Worm (Caenorhabditis elegans) whole organism, early embryonic: ENCODE measurements around the gene rap-1.

Source experiments
- B0310.2 ChIP-seq: sonication (generic microtip); optimal IDR thresholded peaks from 2 replicates; lab custom pipeline; 2016; ENCODE audit warnings: mild to moderate bottlenecking, missing genetic modification characterization, missing compliant biosample characterization
- F13C5.2 ChIP-seq: sonication (generic microtip); optimal IDR thresholded peaks from 2 replicates; lab custom pipeline; 2017; ENCODE audit warnings: mild to moderate bottlenecking, missing genetic modification characterization, inconsistent platforms, missing compliant biosample characterization
- aly-1 ChIP-seq: sonication (generic microtip); optimal IDR thresholded peaks from 2 replicates; lab custom pipeline; 2016; ENCODE audit warnings: missing genetic modification characterization, missing compliant biosample characterization
- ama-1 ChIP-seq: fragments of 150-350 bp; optimal IDR thresholded peaks from 2 replicates; lab custom pipeline; 2014
- ets-7 ChIP-seq: sonication (generic microtip); optimal IDR thresholded peaks from 2 replicates; lab custom pipeline; 2016; ENCODE audit warnings: missing genotype, missing genetic modification characterization, missing compliant biosample characterization
- flt-1 ChIP-seq: fragments of 200-800 bp; sonication (Bioruptor generic); IDR thresholded peaks from 2 replicates; pipeline ENCODE4 v1.3.6; 2022; ENCODE audit warnings: missing genetic modification characterization, missing compliant biosample characterization
- hmbx-1 ChIP-seq: sonication (generic microtip); optimal IDR thresholded peaks from 2 replicates; lab custom pipeline; 2016; ENCODE audit warnings: mild to moderate bottlenecking, missing genetic modification characterization, missing compliant biosample characterization
- hmg-4 ChIP-seq: fragments of 200-800 bp; sonication (Bioruptor generic); optimal IDR thresholded peaks from 2 replicates; lab custom pipeline; 2018; ENCODE audit warnings: mild to moderate bottlenecking, missing genetic modification characterization, missing compliant biosample characterization
- hnd-1 ChIP-seq: sonication (generic microtip); optimal IDR thresholded peaks from 2 replicates; lab custom pipeline; 2016; ENCODE audit warnings: missing genetic modification characterization, missing compliant biosample characterization
- pes-1 ChIP-seq: fragments of 200-800 bp; sonication (Bioruptor generic); IDR thresholded peaks from 2 replicates; pipeline ENCODE4 v1.3.6; 2022; ENCODE audit warnings: missing genetic modification reagents, missing genetic modification characterization, missing compliant biosample characterization
- scrt-1 ChIP-seq: fragments of 200-800 bp; sonication (Bioruptor generic); IDR thresholded peaks from 2 replicates; pipeline ENCODE4 v1.3.6; 2022; ENCODE audit warnings: missing genetic modification characterization, missing compliant biosample characterization
- sea-1 ChIP-seq: fragments of 200-800 bp; sonication (Bioruptor generic); conservative IDR thresholded peaks from 2 replicates; pipeline ENCODE4 v1.3.6; 2022; ENCODE audit warnings: missing genetic modification characterization, missing compliant biosample characterization
- tbx-11 ChIP-seq: fragments of 200-800 bp; sonication (Bioruptor generic); IDR thresholded peaks from 2 replicates; pipeline ENCODE4 v1.3.6; 2022; ENCODE audit warnings: missing genetic modification characterization, missing compliant biosample characterization

ce11 chrIV:8892558-8892957, 26.1 kb downstream of the rap-1 start, which contains the start of gene C27B7.2:
- no peak for TF ChIP-seq ama-1 (lab: Kevin White, UChicago)
- no peak for TF ChIP-seq pes-1 (GFP tag; lab: Robert Waterston, UW)
- no peak for TF ChIP-seq F13C5.2
- no peak for TF ChIP-seq sea-1 (GFP tag; lab: Robert Waterston, UW)
- TF ChIP-seq tbx-11 (GFP tag; lab: Robert Waterston, UW), result no peak
- no peak for TF ChIP-seq flt-1 (GFP tag; lab: Robert Waterston, UW)
- no peak for TF ChIP-seq aly-1
- TF ChIP-seq hmg-4, result no peak
- TF ChIP-seq ets-7 (tag; lab: Kevin White, UChicago), result no peak
- TF ChIP-seq scrt-1 (GFP tag; lab: Robert Waterston, UW), result no peak
- no peak for TF ChIP-seq hnd-1 (tag; lab: Kevin White, UChicago)
- no peak for TF ChIP-seq B0310.2 (tag; lab: Kevin White, UChicago)
- TF ChIP-seq hmbx-1 (tag; lab: Kevin White, UChicago), result no peak
